Worm (Caenorhabditis elegans) whole organism, mixed stage, embryonic: ENCODE measurements around the gene ZK353.9.
A peak's percentile ranks its signal among the peaks of the same experiment; 100 is the strongest.

Experiments
- M03D4.4 ChIP-seq: sonication (generic microtip); optimal IDR thresholded peaks from 2 replicates; lab custom pipeline; 2017; ENCODE audit warnings: mild to moderate bottlenecking, missing genetic modification characterization, missing compliant biosample characterization
- bed-3 ChIP-seq: fragments of 200-800 bp; sonication (Bioruptor generic); optimal IDR thresholded peaks from 3 replicates; lab custom pipeline; 2018; ENCODE audit warnings: mild to moderate bottlenecking, missing genetic modification characterization, moderate library complexity, missing compliant biosample characterization
- blmp-1 ChIP-seq: fragments of 150-350 bp; optimal IDR thresholded peaks from 2 replicates; lab custom pipeline; 2014; ENCODE audit warnings: missing biosample characterization, missing genetic modification characterization
- ceh-39 ChIP-seq: fragments of 150-350 bp; optimal IDR thresholded peaks from 2 replicates; lab custom pipeline; 2014; ENCODE audit warnings: missing biosample characterization, missing genetic modification characterization
- ceh-43 ChIP-seq: fragments of 200-800 bp; sonication (Bioruptor generic); optimal IDR thresholded peaks from 2 replicates; lab custom pipeline; 2018; ENCODE audit warnings: mild to moderate bottlenecking, missing genetic modification characterization, moderate library complexity, missing compliant biosample characterization
- ceh-83 ChIP-seq: fragments of 200-800 bp; sonication (Bioruptor generic); optimal IDR thresholded peaks from 2 replicates; lab custom pipeline; 2018; ENCODE audit warnings: mild to moderate bottlenecking, missing genetic modification characterization, missing compliant biosample characterization
- ces-1 ChIP-seq: fragments of 150-350 bp; optimal IDR thresholded peaks from 2 replicates; lab custom pipeline; 2014; ENCODE audit warnings: missing biosample characterization, missing genetic modification reagents, missing genetic modification characterization
- cnd-1 ChIP-seq: fragments of 200-800 bp; sonication (Bioruptor generic); optimal IDR thresholded peaks from 2 replicates; lab custom pipeline; 2018; ENCODE audit warnings: mild to moderate bottlenecking, missing genetic modification characterization, missing compliant biosample characterization
- drap-1 ChIP-seq: fragments of 200-800 bp; sonication (Bioruptor generic); optimal IDR thresholded peaks from 3 replicates; lab custom pipeline; 2018; ENCODE audit warnings: mild to moderate bottlenecking, missing genetic modification characterization, missing compliant biosample characterization
- elt-1 ChIP-seq: sonication (generic microtip); optimal IDR thresholded peaks from 2 replicates; lab custom pipeline; 2017; ENCODE audit warnings: missing genetic modification characterization, mild to moderate bottlenecking, missing compliant biosample characterization, antibody characterized with exemption, moderate library complexity, borderline replicate concordance; ENCODE audit not compliant: insufficient read depth
- elt-3 ChIP-seq: fragments of 150-350 bp; optimal IDR thresholded peaks from 2 replicates; lab custom pipeline; 2014; ENCODE audit warnings: missing biosample characterization, missing genetic modification characterization
- flh-1 ChIP-seq: fragments of 200-800 bp; sonication (Bioruptor generic); optimal IDR thresholded peaks from 2 replicates; lab custom pipeline; 2018; ENCODE audit warnings: mild to moderate bottlenecking, missing genetic modification characterization, moderate library complexity, missing compliant biosample characterization
- ham-2 ChIP-seq: fragments of 200-800 bp; sonication (Bioruptor generic); optimal IDR thresholded peaks from 2 replicates; lab custom pipeline; 2018; ENCODE audit warnings: mild to moderate bottlenecking, missing genetic modification characterization, missing compliant biosample characterization
- hlh-1 ChIP-seq: fragments of 150-350 bp; optimal IDR thresholded peaks from 2 replicates; lab custom pipeline; 2014; ENCODE audit warnings: missing biosample characterization, missing genetic modification reagents, missing genetic modification characterization
- lin-13 ChIP-seq: fragments of 150-350 bp; optimal IDR thresholded peaks from 2 replicates; lab custom pipeline; 2014; ENCODE audit warnings: missing biosample characterization, missing genetic modification characterization
- lin-32 ChIP-seq: fragments of 200-800 bp; sonication (Bioruptor generic); optimal IDR thresholded peaks from 2 replicates; lab custom pipeline; 2018; ENCODE audit warnings: mild to moderate bottlenecking, missing genetic modification characterization, missing compliant biosample characterization
- lsy-2 ChIP-seq: fragments of 150-350 bp; optimal IDR thresholded peaks from 2 replicates; lab custom pipeline; 2014; ENCODE audit warnings: missing biosample characterization, missing genetic modification characterization
- mab-5 ChIP-seq: fragments of 150-350 bp; optimal IDR thresholded peaks from 2 replicates; lab custom pipeline; 2014; ENCODE audit warnings: missing biosample characterization, missing genetic modification characterization
- mep-1 ChIP-seq: fragments of 150-350 bp; optimal IDR thresholded peaks from 2 replicates; lab custom pipeline; 2017; ENCODE audit warnings: missing biosample characterization, missing genetic modification reagents, missing genetic modification characterization, inconsistent platforms
- mls-2 ChIP-seq: sonication (generic microtip); optimal IDR thresholded peaks from 2 replicates; lab custom pipeline; 2016; ENCODE audit warnings: mild to moderate bottlenecking, missing genetic modification characterization, moderate library complexity, missing compliant biosample characterization
- nhr-12 ChIP-seq: fragments of 150-350 bp; optimal IDR thresholded peaks from 2 replicates; lab custom pipeline; 2014; ENCODE audit warnings: missing biosample characterization, missing genetic modification characterization
- nhr-2 ChIP-seq: fragments of 150-350 bp; optimal IDR thresholded peaks from 2 replicates; lab custom pipeline; 2014; ENCODE audit warnings: missing biosample characterization, missing genetic modification characterization
- nhr-237 ChIP-seq: fragments of 150-350 bp; optimal IDR thresholded peaks from 2 replicates; lab custom pipeline; 2014; ENCODE audit warnings: missing biosample characterization, missing genetic modification characterization
- nhr-28 ChIP-seq: fragments of 150-350 bp; optimal IDR thresholded peaks from 2 replicates; lab custom pipeline; 2014; ENCODE audit warnings: missing biosample characterization, missing genetic modification characterization
- nhr-76 ChIP-seq: sonication (generic microtip); optimal IDR thresholded peaks from 2 replicates; lab custom pipeline; 2017; ENCODE audit warnings: missing biosample characterization, missing genetic modification characterization
- pha-4 ChIP-seq: fragments of 150-350 bp; optimal IDR thresholded peaks from 2 replicates; lab custom pipeline; 2018; ENCODE audit warnings: missing biosample characterization, missing genetic modification reagents, missing genetic modification characterization
- sem-2 ChIP-seq: fragments of 200-800 bp; sonication (Bioruptor generic); optimal IDR thresholded peaks from 2 replicates; lab custom pipeline; 2018; ENCODE audit warnings: mild to moderate bottlenecking, missing genetic modification characterization, missing compliant biosample characterization
- snpc-4 ChIP-seq: fragments of 150-350 bp; optimal IDR thresholded peaks from 2 replicates; lab custom pipeline; 2014; ENCODE audit warnings: missing biosample characterization, missing genetic modification characterization
- sptf-1 ChIP-seq: sonication (generic microtip); optimal IDR thresholded peaks from 2 replicates; lab custom pipeline; 2017; ENCODE audit warnings: mild to moderate bottlenecking, missing genetic modification characterization, moderate library complexity, missing compliant biosample characterization
- tbx-8 ChIP-seq: fragments of 200-800 bp; sonication (Bioruptor generic); optimal IDR thresholded peaks from 2 replicates; lab custom pipeline; 2018; ENCODE audit warnings: mild to moderate bottlenecking, missing genetic modification characterization, moderate library complexity, missing compliant biosample characterization
- unc-120 ChIP-seq: sonication (generic microtip); optimal IDR thresholded peaks from 2 replicates; lab custom pipeline; 2017; ENCODE audit warnings: missing genetic modification characterization, missing compliant biosample characterization; ENCODE audit not compliant: poor library complexity, severe bottlenecking
- unc-39 ChIP-seq: fragments of 150-350 bp; optimal IDR thresholded peaks from 2 replicates; lab custom pipeline; 2014; ENCODE audit warnings: missing biosample characterization, missing genetic modification characterization
- unc-62 ChIP-seq: fragments of 150-350 bp; optimal IDR thresholded peaks from 2 replicates; lab custom pipeline; 2014; ENCODE audit warnings: missing biosample characterization, missing genetic modification reagents, missing genetic modification characterization
- zip-8 ChIP-seq: fragments of 150-350 bp; optimal IDR thresholded peaks from 2 replicates; lab custom pipeline; 2014; ENCODE audit warnings: missing biosample characterization, missing genetic modification characterization
- ztf-11 ChIP-seq: fragments of 150-350 bp; optimal IDR thresholded peaks from 2 replicates; lab custom pipeline; 2014; ENCODE audit warnings: missing biosample characterization, missing genetic modification characterization

Gene ZK353.9

ce11 chrIII:8413501-8413900 is 4.2 kb downstream of the ZK353.9 start:
- no peak for TF ChIP-seq tbx-8 (GFP tag; lab: Kevin White, UChicago)
- TF ChIP-seq unc-120 (tag; lab: Kevin White, UChicago): no peak
- no peak for TF ChIP-seq ham-2 (GFP tag; lab: Kevin White, UChicago)
- no peak for TF ChIP-seq elt-1 (tag; lab: Kevin White, UChicago)
- no peak for TF ChIP-seq mab-5 (tag; lab: Kevin White, UChicago)
- no peak for TF ChIP-seq zip-8 (tag; lab: Kevin White, UChicago)
- TF ChIP-seq ceh-39 (tag; lab: Kevin White, UChicago): no peak
- no peak for TF ChIP-seq drap-1
- no peak for TF ChIP-seq ztf-11 (tag; lab: Kevin White, UChicago)
- TF ChIP-seq unc-39 (tag; lab: Kevin White, UChicago): no peak
- TF ChIP-seq pha-4: no peak
- TF ChIP-seq elt-3 (tag; lab: Kevin White, UChicago): no peak
- no peak for TF ChIP-seq cnd-1

DNA sequence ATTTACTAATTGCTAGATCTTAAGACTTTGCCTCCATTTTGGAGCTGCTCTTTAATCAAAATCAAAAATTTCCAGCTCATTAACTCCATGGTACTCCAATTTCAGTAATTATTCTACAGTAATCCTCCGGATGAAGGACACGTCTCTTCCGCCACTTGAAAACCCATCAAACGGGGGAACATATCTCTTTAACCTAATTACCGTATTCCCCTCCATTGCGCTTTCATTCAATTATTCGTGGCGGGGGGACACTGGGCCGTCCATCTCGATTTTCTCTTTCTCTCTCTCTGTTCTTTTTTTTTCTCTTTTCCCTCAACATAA is 7.5 kb downstream of the ZK353.9 start:
- TF ChIP-seq M03D4.4 (tag; lab: Kevin White, UChicago): no peak
- no peak for TF ChIP-seq ceh-43 (GFP tag; lab: Kevin White, UChicago)
- peak; percentile 99 for TF ChIP-seq ces-1
- no peak for TF ChIP-seq unc-39 (tag; lab: Kevin White, UChicago)
- TF ChIP-seq ham-2 (GFP tag; lab: Kevin White, UChicago): no peak
- TF ChIP-seq cnd-1: no peak
- TF ChIP-seq lin-32 (GFP tag; lab: Kevin White, UChicago): no peak
- no peak for TF ChIP-seq nhr-2 (tag; lab: Kevin White, UChicago)
- TF ChIP-seq nhr-28 (tag; lab: Kevin White, UChicago): no peak
- TF ChIP-seq elt-1 (tag; lab: Kevin White, UChicago): no peak
- TF ChIP-seq nhr-76 (tag; lab: Kevin White, UChicago): no peak
- TF ChIP-seq drap-1: no peak
- TF ChIP-seq pha-4: no peak
- TF ChIP-seq hlh-1 (tag; lab: Kevin White, UChicago): no peak
- peak; percentile 37 for TF ChIP-seq blmp-1 (tag; lab: Kevin White, UChicago)
- no peak for TF ChIP-seq ceh-83 (GFP tag; lab: Kevin White, UChicago)
- no peak for TF ChIP-seq nhr-237 (tag; lab: Kevin White, UChicago)
- TF ChIP-seq, all 35 proteins: peak for 2

DNA sequence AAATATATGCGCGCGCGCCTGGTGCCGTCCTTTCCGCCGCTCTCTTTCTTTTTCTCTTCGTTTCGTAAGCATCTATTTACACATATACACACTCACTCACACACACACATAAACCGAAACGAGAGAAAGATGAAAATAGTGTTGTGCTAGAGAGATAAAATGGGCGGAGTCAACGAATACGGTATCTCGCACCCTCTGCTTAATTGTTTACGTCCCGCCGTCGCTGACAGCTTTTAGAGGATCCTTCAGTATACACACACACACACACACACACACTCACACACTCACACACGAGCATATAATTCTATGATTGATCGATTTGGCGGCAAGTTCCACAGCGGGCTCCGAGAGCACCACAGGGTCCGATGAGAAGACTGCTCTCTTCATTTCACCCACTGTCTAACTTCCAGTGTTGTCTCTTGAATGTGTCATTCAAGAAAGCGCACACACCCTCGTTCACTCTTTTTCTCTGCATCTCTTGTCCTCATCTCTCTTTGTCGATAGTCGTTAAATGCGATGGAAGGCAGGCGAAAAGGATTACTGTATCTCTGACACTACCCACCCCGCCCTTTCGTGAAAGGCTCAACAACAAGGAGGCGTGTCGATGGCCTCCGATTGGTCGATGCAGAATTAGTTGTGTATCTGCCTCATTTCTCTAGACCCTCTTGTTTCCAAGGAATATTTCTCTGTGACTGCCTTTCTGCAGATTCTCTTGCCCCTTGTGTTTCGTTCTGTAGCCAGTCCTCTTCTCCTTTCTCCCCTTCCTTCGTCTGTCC is 8.1 kb downstream of the ZK353.9 start:
- TF ChIP-seq snpc-4: no peak
- TF ChIP-seq lsy-2 (tag; lab: Kevin White, UChicago): peak; percentile 96
- peak; percentile 81 for TF ChIP-seq ztf-11 (tag; lab: Kevin White, UChicago)
- peak; percentile 71 for TF ChIP-seq M03D4.4 (tag; lab: Kevin White, UChicago)
- TF ChIP-seq sptf-1 (tag; lab: Kevin White, UChicago): peak; percentile 54
- TF ChIP-seq nhr-76 (tag; lab: Kevin White, UChicago): no peak
- TF ChIP-seq drap-1: peak; percentile 44
- TF ChIP-seq sem-2 (GFP tag; lab: Kevin White, UChicago): no peak
- peak; percentile 75 for TF ChIP-seq nhr-237 (tag; lab: Kevin White, UChicago)
- TF ChIP-seq ceh-43 (GFP tag; lab: Kevin White, UChicago): peak; percentile 23
- TF ChIP-seq elt-1 (tag; lab: Kevin White, UChicago): no peak
- no peak for TF ChIP-seq nhr-28 (tag; lab: Kevin White, UChicago)
- TF ChIP-seq lin-32 (GFP tag; lab: Kevin White, UChicago): no peak
- peak; percentile 46 for TF ChIP-seq mab-5 (tag; lab: Kevin White, UChicago)
- TF ChIP-seq blmp-1 (tag; lab: Kevin White, UChicago): no peak
- no peak for TF ChIP-seq elt-3 (tag; lab: Kevin White, UChicago)
- no peak for TF ChIP-seq tbx-8 (GFP tag; lab: Kevin White, UChicago)
- peak; percentile 62 for TF ChIP-seq mep-1 (tag; lab: Kevin White, UChicago)
- TF ChIP-seq unc-120 (tag; lab: Kevin White, UChicago): peak; percentile 92
- no peak for TF ChIP-seq zip-8 (tag; lab: Kevin White, UChicago)
- peak; percentile 86 for TF ChIP-seq ham-2 (GFP tag; lab: Kevin White, UChicago)
- TF ChIP-seq nhr-12 (tag; lab: Kevin White, UChicago): peak; percentile 61
- peak; percentile 13 for TF ChIP-seq nhr-2 (tag; lab: Kevin White, UChicago)
- no peak for TF ChIP-seq cnd-1
- peak; percentile 96 for TF ChIP-seq ces-1
- TF ChIP-seq lin-13 (tag; lab: Kevin White, UChicago): peak; percentile 64
- peak; percentile 98 for TF ChIP-seq unc-62
- TF ChIP-seq flh-1 (GFP tag; lab: Kevin White, UChicago): no peak
- peak; percentile 91 for TF ChIP-seq pha-4
- no peak for TF ChIP-seq bed-3 (GFP tag; lab: Kevin White, UChicago)
- peak; percentile 45 for TF ChIP-seq hlh-1 (tag; lab: Kevin White, UChicago)
- peak; percentile 95 for TF ChIP-seq ceh-39 (tag; lab: Kevin White, UChicago)
- TF ChIP-seq unc-39 (tag; lab: Kevin White, UChicago): peak; percentile 78
- TF ChIP-seq mls-2 (tag; lab: Kevin White, UChicago): peak; percentile 83
- peak; percentile 61 for TF ChIP-seq ceh-83 (GFP tag; lab: Kevin White, UChicago)
